Fruit fly (Drosophila melanogaster) whole organism, embryonic: Measurements from ENCODE around the gene fusl.

Experiments
- Ada2b ChIP-seq: fragments of 200-800 bp; sonication (Bioruptor generic); IDR thresholded peaks from 2 replicates; pipeline ENCODE4 v1.3.6; 2022; ENCODE audit warnings: missing biosample characterization, missing genetic modification characterization
- BEAF-32 ChIP-seq: fragments of 200-800 bp; sonication (Bioruptor generic); optimal IDR thresholded peaks from 3 replicates; lab custom pipeline; 2017; ENCODE audit warnings: missing biosample characterization, missing genetic modification characterization, mild to moderate bottlenecking, moderate library complexity, missing genetic modification reagents
- CG10321 ChIP-seq: fragments of 200-800 bp; sonication (Bioruptor generic); IDR thresholded peaks from 2 replicates; pipeline ENCODE4 v1.3.6; 2022; ENCODE audit warnings: missing biosample characterization, missing genetic modification characterization
- CG14860 ChIP-seq: fragments of 200-800 bp; sonication (Bioruptor generic); IDR thresholded peaks from 3 replicates; pipeline ENCODE4 v1.3.6; 2022; ENCODE audit warnings: missing biosample characterization, missing genetic modification characterization; ENCODE audit not compliant: partially characterized antibody
- CG15479 ChIP-seq: fragments of 200-800 bp; sonication (Bioruptor generic); optimal IDR thresholded peaks from 3 replicates; lab custom pipeline; 2019; ENCODE audit warnings: missing biosample characterization, mild to moderate bottlenecking, missing genetic modification characterization, moderate library complexity
- CG15514 ChIP-seq: fragments of 200-800 bp; sonication (Bioruptor generic); optimal IDR thresholded peaks from 3 replicates; lab custom pipeline; 2017; ENCODE audit warnings: missing biosample characterization, missing genetic modification characterization, mild to moderate bottlenecking, moderate library complexity, missing genetic modification reagents
- CG1603 ChIP-seq: fragments of 200-800 bp; sonication (Bioruptor generic); optimal IDR thresholded peaks from 2 replicates; lab custom pipeline; 2019; ENCODE audit warnings: missing biosample characterization, mild to moderate bottlenecking, missing genetic modification characterization, moderate library complexity
- CG16813 ChIP-seq: fragments of 200-800 bp; sonication (Bioruptor generic); IDR thresholded peaks from 3 replicates; pipeline ENCODE4 v1.3.6; 2022; ENCODE audit warnings: missing biosample characterization, missing genetic modification characterization; ENCODE audit not compliant: partially characterized antibody
- CG16815 ChIP-seq: fragments of 200-800 bp; sonication (Bioruptor generic); optimal IDR thresholded peaks from 3 replicates; lab custom pipeline; 2017; ENCODE audit warnings: missing biosample characterization, mild to moderate bottlenecking, missing genetic modification characterization
- CG17328 ChIP-seq: fragments of 200-800 bp; sonication (Bioruptor generic); IDR thresholded peaks from 2 replicates; pipeline ENCODE4 v1.3.6; 2022; ENCODE audit warnings: missing biosample characterization, missing genetic modification characterization
- CG1832 ChIP-seq: fragments of 200-800 bp; sonication (Bioruptor generic); optimal IDR thresholded peaks from 2 replicates; lab custom pipeline; 2017; ENCODE audit warnings: missing biosample characterization, mild to moderate bottlenecking, missing genetic modification characterization, inconsistent platforms
- CG2116 ChIP-seq: fragments of 200-800 bp; sonication (Bioruptor generic); optimal IDR thresholded peaks from 3 replicates; lab custom pipeline; 2018; ENCODE audit warnings: missing biosample characterization, mild to moderate bottlenecking, missing genetic modification characterization
- CG34224 ChIP-seq: fragments of 200-800 bp; sonication (Bioruptor generic); IDR thresholded peaks from 3 replicates; pipeline ENCODE4 v1.3.6; 2022; ENCODE audit warnings: missing biosample characterization, missing genetic modification characterization; ENCODE audit not compliant: partially characterized antibody
- CG34422 ChIP-seq: fragments of 200-800 bp; sonication (Bioruptor generic); IDR thresholded peaks from 3 replicates; pipeline ENCODE4 v1.3.6; 2022; ENCODE audit warnings: missing biosample characterization, missing genetic modification characterization
- CG3847 ChIP-seq: fragments of 200-800 bp; sonication (Bioruptor generic); IDR thresholded peaks from 2 replicates; pipeline ENCODE4 v1.3.6; 2022; ENCODE audit warnings: missing biosample characterization, missing genetic modification characterization
- CG6683 ChIP-seq: fragments of 200-800 bp; sonication (Bioruptor generic); optimal IDR thresholded peaks from 2 replicates; lab custom pipeline; 2017; ENCODE audit warnings: missing biosample characterization, mild to moderate bottlenecking, missing genetic modification characterization, missing genetic modification reagents
- CG6689 ChIP-seq: fragments of 200-800 bp; sonication (Bioruptor generic); IDR thresholded peaks from 2 replicates; pipeline ENCODE4 v1.3.6; 2022; ENCODE audit warnings: missing biosample characterization, missing genetic modification characterization
- CG7271 ChIP-seq: fragments of 200-800 bp; sonication (Bioruptor generic); optimal IDR thresholded peaks from 2 replicates; lab custom pipeline; 2018; ENCODE audit warnings: missing biosample characterization, mild to moderate bottlenecking, missing genetic modification characterization, moderate library complexity
- CG7556 ChIP-seq: fragments of 200-800 bp; sonication (Bioruptor generic); optimal IDR thresholded peaks from 2 replicates; lab custom pipeline; 2017; ENCODE audit warnings: missing biosample characterization, mild to moderate bottlenecking, missing genetic modification characterization
- CG9797 ChIP-seq: fragments of 200-800 bp; sonication (Bioruptor generic); optimal IDR thresholded peaks from 3 replicates; lab custom pipeline; 2018; ENCODE audit warnings: missing biosample characterization, mild to moderate bottlenecking, missing genetic modification characterization
- CG9817 ChIP-seq: fragments of 200-800 bp; sonication (Bioruptor generic); optimal IDR thresholded peaks from 2 replicates; lab custom pipeline; 2018; ENCODE audit warnings: missing biosample characterization, mild to moderate bottlenecking, missing genetic modification characterization, moderate library complexity
- CG9932 ChIP-seq: fragments of 200-800 bp; sonication (Bioruptor generic); IDR thresholded peaks from 2 replicates; pipeline ENCODE4 v1.3.6; 2022; ENCODE audit warnings: missing biosample characterization, missing genetic modification characterization
- Camta ChIP-seq: fragments of 200-800 bp; sonication (Bioruptor generic); optimal IDR thresholded peaks from 2 replicates; lab custom pipeline; 2016; ENCODE audit warnings: missing biosample characterization, missing genetic modification characterization
- Dip3 ChIP-seq: fragments of 200-800 bp; sonication (Bioruptor generic); optimal IDR thresholded peaks from 3 replicates; lab custom pipeline; 2016; ENCODE audit warnings: missing biosample characterization, missing genetic modification characterization
- Doc3 ChIP-seq: fragments of 200-800 bp; sonication (Bioruptor generic); IDR thresholded peaks from 3 replicates; pipeline ENCODE4 v1.3.6; 2022; ENCODE audit warnings: missing biosample characterization, missing genetic modification characterization; ENCODE audit not compliant: partially characterized antibody
- H15 ChIP-seq: fragments of 200-800 bp; sonication (Bioruptor generic); IDR thresholded peaks from 3 replicates; pipeline ENCODE4 v1.3.6; 2022; ENCODE audit warnings: missing biosample characterization, missing genetic modification characterization
- HHEX ChIP-seq: fragments of 200-800 bp; sonication (Bioruptor generic); optimal IDR thresholded peaks from 3 replicates; lab custom pipeline; 2017; ENCODE audit warnings: missing biosample characterization, mild to moderate bottlenecking, missing genetic modification characterization, missing genetic modification reagents
- Hr78 ChIP-seq, 2 experiments: fragments of 200-800 bp in 1 of 2; fragments of >200 bp in 1 of 2; sonication (Bioruptor generic) in 1 of 2; optimal IDR thresholded peaks; 2 replicates each; lab custom pipeline; 2017 to 2019; ENCODE audit warnings: missing biosample characterization in 2 of 2, missing genetic modification characterization in 2 of 2, mild to moderate bottlenecking in 1 of 2, moderate library complexity in 1 of 2
- Pdp1 ChIP-seq, 2 experiments: fragments of 200-800 bp; sonication (Bioruptor generic); optimal IDR thresholded peaks; 3 replicates each; lab custom pipeline; 2016; ENCODE audit warnings: missing biosample characterization in 2 of 2, missing genetic modification characterization in 2 of 2, mild to moderate bottlenecking in 1 of 2, moderate library complexity in 1 of 2
- TFAM ChIP-seq: fragments of 200-800 bp; sonication (Bioruptor generic); optimal IDR thresholded peaks from 2 replicates; lab custom pipeline; 2017; ENCODE audit warnings: missing biosample characterization, missing genetic modification characterization, inconsistent platforms
- amos ChIP-seq: fragments of 200-800 bp; sonication (Bioruptor generic); IDR thresholded peaks from 2 replicates; pipeline ENCODE4 v1.3.6; 2022; ENCODE audit warnings: missing biosample characterization, missing genetic modification characterization; ENCODE audit not compliant: partially characterized antibody
- cas ChIP-seq: fragments of 200-800 bp; sonication (Bioruptor generic); IDR thresholded peaks from 2 replicates; pipeline ENCODE4 v1.3.6; 2022; ENCODE audit warnings: missing biosample characterization, missing genetic modification characterization
- dimm ChIP-seq: fragments of 200-800 bp; sonication (Bioruptor generic); IDR thresholded peaks from 2 replicates; pipeline ENCODE4 v1.3.6; 2022; ENCODE audit warnings: missing biosample characterization, missing genetic modification characterization
- gcm ChIP-seq: fragments of 200-800 bp; sonication (Bioruptor generic); optimal IDR thresholded peaks from 2 replicates; lab custom pipeline; 2019; ENCODE audit warnings: missing biosample characterization, mild to moderate bottlenecking, missing genetic modification characterization, moderate library complexity
- jigr1 ChIP-seq: fragments of 200-800 bp; sonication (Bioruptor generic); IDR thresholded peaks from 3 replicates; pipeline ENCODE4 v1.3.6; 2022; ENCODE audit warnings: missing biosample characterization, missing genetic modification characterization
- luna ChIP-seq: fragments of 200-800 bp; sonication (Bioruptor generic); optimal IDR thresholded peaks from 2 replicates; lab custom pipeline; 2016; ENCODE audit warnings: missing biosample characterization, missing genetic modification characterization
- maf-S ChIP-seq: fragments of 200-800 bp; sonication (Bioruptor generic); optimal IDR thresholded peaks from 2 replicates; lab custom pipeline; 2016; ENCODE audit warnings: missing biosample characterization, missing genetic modification characterization
- pros ChIP-seq: fragments of 200-800 bp; sonication (Bioruptor generic); optimal IDR thresholded peaks from 3 replicates; lab custom pipeline; 2019; ENCODE audit warnings: missing biosample characterization, mild to moderate bottlenecking, missing genetic modification characterization, moderate library complexity
- sima ChIP-seq: fragments of 200-800 bp; sonication (Bioruptor generic); optimal IDR thresholded peaks from 2 replicates; lab custom pipeline; 2016; ENCODE audit warnings: missing biosample characterization, missing genetic modification characterization
- sisA ChIP-seq: fragments of 200-800 bp; sonication (Bioruptor generic); IDR thresholded peaks from 2 replicates; pipeline ENCODE4 v1.3.6; 2022; ENCODE audit warnings: missing biosample characterization, missing genetic modification characterization
- so ChIP-seq: fragments of 200-800 bp; sonication (Bioruptor generic); IDR thresholded peaks from 3 replicates; pipeline ENCODE4 v1.3.6; 2022; ENCODE audit warnings: missing biosample characterization, missing genetic modification characterization
- sob ChIP-seq: fragments of 200-800 bp; sonication (Bioruptor generic); IDR thresholded peaks from 2 replicates; pipeline ENCODE4 v1.3.6; 2022; ENCODE audit warnings: missing biosample characterization, missing genetic modification characterization
- stwl ChIP-seq: fragments of 200-800 bp; sonication (Bioruptor generic); optimal IDR thresholded peaks from 3 replicates; lab custom pipeline; 2018; ENCODE audit warnings: missing biosample characterization, mild to moderate bottlenecking, missing genetic modification characterization, moderate library complexity
- twi ChIP-seq: fragments of 200-800 bp; optimal IDR thresholded peaks from 2 replicates; lab custom pipeline; 2019; ENCODE audit warnings: missing biosample characterization, mild to moderate bottlenecking, missing genetic modification characterization, moderate library complexity
- tx ChIP-seq: fragments of 200-800 bp; sonication (Bioruptor generic); optimal IDR thresholded peaks from 2 replicates; lab custom pipeline; 2016; ENCODE audit warnings: missing biosample characterization, missing genetic modification characterization
- usp ChIP-seq: fragments of >200 bp; optimal IDR thresholded peaks from 2 replicates; lab custom pipeline; 2017; ENCODE audit warnings: missing biosample characterization, missing genetic modification characterization
- z ChIP-seq: fragments of 200-800 bp; sonication (Bioruptor generic); IDR thresholded peaks from 3 replicates; pipeline ENCODE4 v1.3.6; 2022; ENCODE audit warnings: missing biosample characterization, missing genetic modification characterization
- zfh2 ChIP-seq: fragments of 200-800 bp; sonication (Bioruptor generic); optimal IDR thresholded peaks from 2 replicates; lab custom pipeline; 2016; ENCODE audit warnings: missing biosample characterization, missing genetic modification characterization

The fusl gene

dm6 chr2L:5324958-5325850 lies 12.7 kb downstream of the fusl start (continued):
- TF ChIP-seq CG15514 (GFP tag; lab: Kevin White, UChicago) (peak; percentile 43), gcm (GFP tag; lab: Kevin White, UChicago) (no peak), maf-S (GFP tag; lab: Kevin White, UChicago) (peak; percentile 2), cas (0 out of 2 replicates have a peak, but pooled peaks have one; percentile 20), CG15479 (GFP tag; lab: Kevin White, UChicago) (no peak), so (peak; percentile 82), CG16815 (GFP tag; lab: Kevin White, UChicago) (peak; percentile 24), sob (GFP tag; lab: Robert Waterston, UW) (peak; percentile 69), Doc3 (GFP tag; lab: Robert Waterston, UW) (peak; percentile 57; the same call in 2 of the 3 replicates), Hr78 (GFP tag; optimal IDR thresholded peaks at IDR 0.05; lab: Kevin White, UChicago) (peak in 1 of 2 experiments; percentile 61), BEAF-32 (peak; percentile 83), CG34422 (GFP tag; lab: Robert Waterston, UW) (peak; percentile 80), zfh2 (GFP tag; lab: Kevin White, UChicago) (no peak), CG1603 (no peak), z (GFP tag; lab: Robert Waterston, UW) (no peak), CG14860 (peak; percentile 73), CG34224 (GFP tag; lab: Robert Waterston, UW) (peak; percentile 65; the same call in 2 of the 3 replicates), CG10321 (GFP tag; lab: Robert Waterston, UW) (peak; percentile 88), CG1832 (GFP tag; lab: Kevin White, UChicago) (peak; percentile 57), H15 (GFP tag; lab: Robert Waterston, UW) (peak; percentile 75; the same call in 2 of the 3 replicates), CG9932 (GFP tag; lab: Robert Waterston, UW) (peak; percentile 76), pros (GFP tag; lab: Kevin White, UChicago) (peak; percentile 90), CG3847 (peak; percentile 56), CG17328 (GFP tag; lab: Robert Waterston, UW) (peak; percentile 61), amos (GFP tag; lab: Robert Waterston, UW) (peak; percentile 70), CG9797 (GFP tag; lab: Kevin White, UChicago) (peak; percentile 21), HHEX (no peak), usp (GFP tag; lab: Kevin White, UChicago) (no peak), Camta (GFP tag; lab: Kevin White, UChicago) (no peak), CG7271 (tag; lab: Kevin White, UChicago) (no peak), tx (GFP tag; lab: Kevin White, UChicago) (no peak), CG6683 (GFP tag; lab: Kevin White, UChicago) (peak; percentile 4), twi (tag; lab: Kevin White, UChicago) (no peak), dimm (GFP tag; lab: Robert Waterston, UW) (no peak), TFAM (no peak), CG2116 (GFP tag; lab: Kevin White, UChicago) (peak; percentile 84), luna (GFP tag; lab: Kevin White, UChicago) (no peak), Dip3 (GFP tag; lab: Kevin White, UChicago) (peak; percentile 24), CG16813 (peak; percentile 71), jigr1 (GFP tag; lab: Robert Waterston, UW) (no peak), Pdp1 (GFP tag; optimal IDR thresholded peaks at IDR 0.05; lab: Kevin White, UChicago) (peak; percentile 56 to 59), CG9817 (tag; lab: Kevin White, UChicago) (peak; percentile 4), sima (GFP tag; lab: Kevin White, UChicago) (no peak), Ada2b (peak; percentile 41; the same call in 1 of the 2 replicates), sisA (GFP tag; lab: Robert Waterston, UW) (peak; percentile 60), CG6689 (GFP tag; lab: Robert Waterston, UW) (peak; percentile 57), stwl (tag; lab: Kevin White, UChicago) (peak; percentile 45), CG7556 (GFP tag; lab: Kevin White, UChicago) (peak; percentile 48)
